Worm (Caenorhabditis elegans) whole organism, young adult: ENCODE results near the gene T07F8.4.
A peak's percentile ranks its signal among the peaks of the same experiment; 100 is the strongest.

Experiments
- B0019.2 ChIP-seq: fragments of 200-800 bp; sonication (Bioruptor generic); conservative IDR thresholded peaks from 2 replicates; pipeline ENCODE4 v1.3.6; 2022; ENCODE audit warnings: missing genetic modification reagents, missing genetic modification characterization, missing compliant biosample characterization
- D2030.7 ChIP-seq: fragments of 200-800 bp; sonication (Bioruptor generic); IDR thresholded peaks from 2 replicates; pipeline ENCODE4 v1.3.6; 2022; ENCODE audit warnings: missing genetic modification reagents, missing genetic modification characterization, missing compliant biosample characterization
- F57C9.4 ChIP-seq: sonication (generic microtip); optimal IDR thresholded peaks from 2 replicates; lab custom pipeline; 2017; ENCODE audit warnings: mild to moderate bottlenecking, missing genetic modification characterization, missing compliant biosample characterization
- K11D2.4 ChIP-seq: fragments of 200-800 bp; sonication (Bioruptor generic); IDR thresholded peaks from 2 replicates; pipeline ENCODE4 v1.3.6; 2022; ENCODE audit warnings: missing genetic modification reagents, missing genetic modification characterization, missing compliant biosample characterization
- T07F8.4 ChIP-seq: sonication (generic microtip); optimal IDR thresholded peaks from 2 replicates; lab custom pipeline; 2016; ENCODE audit warnings: mild to moderate bottlenecking, missing genetic modification characterization, moderate library complexity, missing compliant biosample characterization
- T26A5.8 ChIP-seq: sonication (generic microtip); optimal IDR thresholded peaks from 2 replicates; lab custom pipeline; 2016; ENCODE audit warnings: missing genetic modification characterization, missing compliant biosample characterization
- Y53F4B.3 ChIP-seq: fragments of 200-800 bp; sonication (Bioruptor generic); IDR thresholded peaks from 2 replicates; pipeline ENCODE4 v1.3.6; 2022; ENCODE audit warnings: missing genetic modification reagents, missing genetic modification characterization, missing compliant biosample characterization
- Y67H2A.10 ChIP-seq: fragments of 200-800 bp; sonication (Bioruptor generic); conservative IDR thresholded peaks from 2 replicates; pipeline ENCODE4 v1.3.6; 2022; ENCODE audit warnings: missing genetic modification reagents, missing genetic modification characterization, missing compliant biosample characterization
- ZK185.1 ChIP-seq: sonication (generic microtip); optimal IDR thresholded peaks from 2 replicates; lab custom pipeline; 2016; ENCODE audit warnings: mild to moderate bottlenecking, missing genetic modification characterization, missing compliant biosample characterization; ENCODE audit not compliant: poor library complexity, severe bottlenecking
- akir-1 ChIP-seq: fragments of 200-800 bp; sonication (Bioruptor generic); optimal IDR thresholded peaks from 2 replicates; lab custom pipeline; 2018; ENCODE audit warnings: mild to moderate bottlenecking, missing genetic modification characterization, moderate library complexity, missing compliant biosample characterization
- aptf-2 ChIP-seq: fragments of 200-800 bp; sonication (Bioruptor generic); conservative IDR thresholded peaks from 2 replicates; pipeline ENCODE4 v1.3.6; 2022; ENCODE audit warnings: missing genetic modification reagents, missing genetic modification characterization, missing compliant biosample characterization
- attf-3 ChIP-seq: fragments of 200-800 bp; sonication (Bioruptor generic); conservative IDR thresholded peaks from 2 replicates; pipeline ENCODE4 v1.3.6; 2022; ENCODE audit warnings: missing genetic modification reagents, missing genetic modification characterization, missing compliant biosample characterization
- attf-5 ChIP-seq: fragments of 200-800 bp; sonication (Bioruptor generic); optimal IDR thresholded peaks from 2 replicates; lab custom pipeline; 2018; ENCODE audit warnings: mild to moderate bottlenecking, missing genetic modification characterization, missing compliant biosample characterization
- attf-6 ChIP-seq: fragments of 200-800 bp; sonication (Bioruptor generic); IDR thresholded peaks from 2 replicates; pipeline ENCODE4 v1.3.6; 2022; ENCODE audit warnings: missing genetic modification reagents, missing genetic modification characterization, missing compliant biosample characterization
- ceh-27 ChIP-seq: fragments of 200-800 bp; sonication (Bioruptor generic); optimal IDR thresholded peaks from 2 replicates; lab custom pipeline; 2018; ENCODE audit warnings: mild to moderate bottlenecking, missing genetic modification characterization, moderate library complexity, missing compliant biosample characterization
- ceh-58 ChIP-seq: fragments of 200-800 bp; sonication (Bioruptor generic); IDR thresholded peaks from 2 replicates; pipeline ENCODE4 v1.3.6; 2022; ENCODE audit warnings: missing genetic modification characterization, missing compliant biosample characterization
- dpff-1 ChIP-seq: sonication (generic microtip); optimal IDR thresholded peaks from 2 replicates; lab custom pipeline; 2017; ENCODE audit warnings: mild to moderate bottlenecking, missing genetic modification characterization, missing compliant biosample characterization
- efl-1 ChIP-seq: fragments of 150-350 bp; optimal IDR thresholded peaks from 2 replicates; lab custom pipeline; 2014; ENCODE audit warnings: missing biosample characterization, missing genetic modification reagents, missing genetic modification characterization
- egl-18 ChIP-seq: fragments of 200-800 bp; sonication (Bioruptor generic); IDR thresholded peaks from 2 replicates; pipeline ENCODE4 v1.3.6; 2022; ENCODE audit warnings: missing genetic modification reagents, missing genetic modification characterization, missing compliant biosample characterization
- hlh-26 ChIP-seq: fragments of 200-800 bp; sonication (Bioruptor generic); conservative IDR thresholded peaks from 2 replicates; pipeline ENCODE4 v1.3.6; 2022; ENCODE audit warnings: missing genetic modification reagents, missing genetic modification characterization, missing compliant biosample characterization
- hmg-20 ChIP-seq: fragments of 200-800 bp; sonication (Bioruptor generic); IDR thresholded peaks from 2 replicates; pipeline ENCODE4 v1.3.6; 2022; ENCODE audit warnings: missing genetic modification reagents, missing genetic modification characterization, missing compliant biosample characterization
- lag-1 ChIP-seq: fragments of 200-800 bp; sonication (Bioruptor generic); IDR thresholded peaks from 2 replicates; pipeline ENCODE4 v1.3.6; 2022; ENCODE audit warnings: missing genetic modification reagents, missing genetic modification characterization, missing compliant biosample characterization
- lin-26 ChIP-seq: fragments of 200-800 bp; sonication (Bioruptor generic); IDR thresholded peaks from 2 replicates; pipeline ENCODE4 v1.3.6; 2022; ENCODE audit warnings: missing genetic modification reagents, missing genetic modification characterization, missing compliant biosample characterization
- lsl-1 ChIP-seq: fragments of 200-800 bp; sonication (Bioruptor generic); optimal IDR thresholded peaks from 2 replicates; lab custom pipeline; 2018; ENCODE audit warnings: mild to moderate bottlenecking, missing genetic modification characterization, moderate library complexity, missing compliant biosample characterization
- mel-28 ChIP-seq: sonication (generic microtip); optimal IDR thresholded peaks from 2 replicates; lab custom pipeline; 2016; ENCODE audit warnings: borderline replicate concordance, mild to moderate bottlenecking, missing genetic modification characterization, missing compliant biosample characterization
- mes-4 ChIP-seq: sonication (generic microtip); optimal IDR thresholded peaks from 2 replicates; lab custom pipeline; 2016; ENCODE audit warnings: missing genotype, missing genetic modification characterization, missing compliant biosample characterization
- nfyb-1 ChIP-seq: fragments of 200-800 bp; sonication (Bioruptor generic); IDR thresholded peaks from 2 replicates; pipeline ENCODE4 v1.3.6; 2022; ENCODE audit warnings: missing genetic modification reagents, missing genetic modification characterization, missing compliant biosample characterization
- nhr-120 ChIP-seq: fragments of 200-800 bp; sonication (Bioruptor generic); IDR thresholded peaks from 2 replicates; pipeline ENCODE4 v1.3.6; 2022; ENCODE audit warnings: missing genetic modification characterization, missing compliant biosample characterization
- nhr-179 ChIP-seq: sonication (generic microtip); optimal IDR thresholded peaks from 2 replicates; lab custom pipeline; 2016; ENCODE audit warnings: mild to moderate bottlenecking, missing genetic modification characterization, missing compliant biosample characterization
- rcor-1 ChIP-seq: fragments of 200-800 bp; sonication (Bioruptor generic); IDR thresholded peaks from 2 replicates; pipeline ENCODE4 v1.3.6; 2022; ENCODE audit warnings: missing genetic modification reagents, missing genetic modification characterization, missing compliant biosample characterization
- snpc-1.1 ChIP-seq: sonication (generic microtip); optimal IDR thresholded peaks from 2 replicates; lab custom pipeline; 2017; ENCODE audit warnings: missing genetic modification characterization, mild to moderate bottlenecking, missing compliant biosample characterization, antibody characterized with exemption, moderate library complexity, missing genotype, missing genetic modification reagents; ENCODE audit not compliant: insufficient read depth
- snpc-1.3 ChIP-seq: sonication (generic microtip); optimal IDR thresholded peaks from 2 replicates; lab custom pipeline; 2017; ENCODE audit warnings: missing genetic modification characterization, mild to moderate bottlenecking, missing compliant biosample characterization, antibody characterized with exemption, moderate library complexity, missing genotype, missing genetic modification reagents; ENCODE audit not compliant: insufficient read depth
- snpc-3.4 ChIP-seq: sonication (generic microtip); optimal IDR thresholded peaks from 2 replicates; lab custom pipeline; 2017; ENCODE audit warnings: missing genetic modification characterization, mild to moderate bottlenecking, missing compliant biosample characterization, antibody characterized with exemption, moderate library complexity, missing genotype, missing genetic modification reagents
- snpc-4 ChIP-seq, 5 experiments: fragments of 150-350 bp in 1 of 5; sonication (generic microtip) in 4 of 5; optimal IDR thresholded peaks; 2 replicates each; lab custom pipeline; 2014 to 2018; ENCODE audit warnings: missing genetic modification characterization in 5 of 5, missing biosample characterization in 3 of 5, antibody characterized with exemption in 2 of 5, mild to moderate bottlenecking in 2 of 5, missing compliant biosample characterization in 2 of 5, missing genotype in 2 of 5, moderate library complexity in 2 of 5, missing genetic modification reagents in 1 of 5
- somi-1 ChIP-seq: fragments of 200-800 bp; sonication (Bioruptor generic); optimal IDR thresholded peaks from 2 replicates; lab custom pipeline; 2018; ENCODE audit warnings: mild to moderate bottlenecking, missing genetic modification characterization, missing compliant biosample characterization
- tbp1 ChIP-seq: fragments of 200-800 bp; sonication (Bioruptor generic); optimal IDR thresholded peaks from 2 replicates; lab custom pipeline; 2018; ENCODE audit warnings: mild to moderate bottlenecking, missing genetic modification characterization, missing compliant biosample characterization
- tbx-9 ChIP-seq: sonication (generic microtip); optimal IDR thresholded peaks from 2 replicates; lab custom pipeline; 2016; ENCODE audit warnings: borderline replicate concordance, missing genetic modification characterization, inconsistent platforms, missing compliant biosample characterization
- unc-130 ChIP-seq: sonication (generic microtip); optimal IDR thresholded peaks from 2 replicates; lab custom pipeline; 2016; ENCODE audit warnings: missing genetic modification reagents, missing genetic modification characterization, missing compliant biosample characterization
- ztf-18 ChIP-seq: sonication (generic microtip); optimal IDR thresholded peaks from 2 replicates; lab custom pipeline; 2016; ENCODE audit warnings: missing genotype, mild to moderate bottlenecking, missing genetic modification characterization, missing compliant biosample characterization
- ztf-25 ChIP-seq: fragments of 200-800 bp; sonication (Bioruptor generic); IDR thresholded peaks from 2 replicates; pipeline ENCODE4 v1.3.6; 2022; ENCODE audit warnings: missing genetic modification reagents, missing genetic modification characterization, missing compliant biosample characterization
- ztf-3 ChIP-seq: fragments of 200-800 bp; sonication (Bioruptor generic); optimal IDR thresholded peaks from 2 replicates; lab custom pipeline; 2018; ENCODE audit warnings: mild to moderate bottlenecking, missing genetic modification characterization, missing compliant biosample characterization

T07F8.4 gene

ce11 chrII:7176108-7176507, 44.3 kb upstream of the T07F8.4 start:
- TF ChIP-seq lin-26 (GFP tag; lab: Robert Waterston, UW) (no peak), ceh-27 (peak; percentile 18)

- TF ChIP-seq ztf-3 (GFP tag; lab: Kevin White, UChicago), result no peak
- TF ChIP-seq snpc-4 (GFP tag; optimal IDR thresholded peaks at IDR 0.05; lab: Kevin White, UChicago), result no peak
- no peak for TF ChIP-seq snpc-4 (tag; optimal IDR thresholded peaks at IDR 0.05; lab: Kevin White, UChicago)
- no peak for TF ChIP-seq akir-1 (GFP tag; lab: Kevin White, UChicago)
- TF ChIP-seq lsl-1 (GFP tag; lab: Kevin White, UChicago), result no peak
- TF ChIP-seq mes-4 (tag; lab: Kevin White, UChicago), result no peak
- TF ChIP-seq somi-1, result no peak
- no peak for TF ChIP-seq mel-28 (tag; lab: Kevin White, UChicago)
- TF ChIP-seq attf-6, result no peak
- no peak for TF ChIP-seq T07F8.4 (tag; lab: Kevin White, UChicago)
- no peak for TF ChIP-seq Y67H2A.10 (GFP tag; lab: Robert Waterston, UW)
- TF ChIP-seq nhr-120 (GFP tag; lab: Robert Waterston, UW), result no peak
- TF ChIP-seq rcor-1 (GFP tag; lab: Robert Waterston, UW), result no peak
- no peak for TF ChIP-seq Y53F4B.3 (GFP tag; lab: Robert Waterston, UW)
- TF ChIP-seq lag-1 (GFP tag; lab: Robert Waterston, UW), result no peak
- TF ChIP-seq T26A5.8, result no peak
Measured at ce11 chrII:7174843-7175242, 43.0 kb upstream of the T07F8.4 start, which contains the start of gene glc-4. Gene glc-4, minus strand, starts transcription at chrII:7174943.

ce11 chrII:7171305-7171998, 39.6 kb upstream of the T07F8.4 start, which contains the start of gene dyf-13:
Gene dyf-13, minus strand, starts transcription at chrII:7171355.
- no peak for TF ChIP-seq hlh-26
- TF ChIP-seq attf-5 (GFP tag; lab: Kevin White, UChicago), result no peak
- TF ChIP-seq egl-18 (GFP tag; lab: Robert Waterston, UW), result 0 out of 2 replicates have a peak, but pooled peaks have one; percentile 41
- peak; percentile 45 for TF ChIP-seq snpc-3.4 (tag; lab: Kevin White, UChicago)
- TF ChIP-seq snpc-1.1, result peak; percentile 86
- no peak for TF ChIP-seq unc-130
- TF ChIP-seq tbp1 (GFP tag; lab: Kevin White, UChicago), result peak; percentile 29
- no peak for TF ChIP-seq mes-4 (tag; lab: Kevin White, UChicago)
- no peak for TF ChIP-seq nhr-179 (tag; lab: Kevin White, UChicago)
- TF ChIP-seq aptf-2 (GFP tag; lab: Robert Waterston, UW), result 0 out of 2 replicates have a peak, but pooled peaks have one; percentile 60
- TF ChIP-seq nfyb-1, result no peak
- no peak for TF ChIP-seq hmg-20 (GFP tag; lab: Robert Waterston, UW)
- TF ChIP-seq D2030.7 (GFP tag; lab: Robert Waterston, UW), result no peak
- peak; percentile 70 for TF ChIP-seq snpc-4 (GFP tag; optimal IDR thresholded peaks at IDR 0.05; lab: Kevin White, UChicago)
- TF ChIP-seq snpc-4 (tag; optimal IDR thresholded peaks at IDR 0.05; lab: Kevin White, UChicago), result peak in 3 of 4 experiments; percentile 82 to 86 (median 84)
- 0 out of 2 replicates have a peak, but pooled peaks have one; percentile 30 for TF ChIP-seq ztf-25 (GFP tag; lab: Robert Waterston, UW)

ce11 chrII:7168712-7169111, 36.9 kb upstream of the T07F8.4 start, which contains the start of gene col-36:
Gene col-36, minus strand, starts transcription at chrII:7168812.
- TF ChIP-seq lag-1 (GFP tag; lab: Robert Waterston, UW), result no peak
- no peak for TF ChIP-seq attf-3
- TF ChIP-seq dpff-1 (tag; lab: Kevin White, UChicago), result no peak
- no peak for TF ChIP-seq efl-1 (GFP tag; lab: Kevin White, UChicago)
- no peak for TF ChIP-seq ztf-18 (tag; lab: Kevin White, UChicago)
- no peak for TF ChIP-seq ZK185.1
- no peak for TF ChIP-seq tbp1 (GFP tag; lab: Kevin White, UChicago)
- no peak for TF ChIP-seq F57C9.4 (tag; lab: Kevin White, UChicago)
- no peak for TF ChIP-seq snpc-1.3 (tag; lab: Kevin White, UChicago)
- TF ChIP-seq K11D2.4 (GFP tag; lab: Robert Waterston, UW), result no peak
- no peak for TF ChIP-seq B0019.2 (GFP tag; lab: Robert Waterston, UW)
- TF ChIP-seq akir-1 (GFP tag; lab: Kevin White, UChicago), result no peak
- TF ChIP-seq tbx-9, result no peak
- TF ChIP-seq ceh-58 (GFP tag; lab: Robert Waterston, UW), result no peak
